Worm (Caenorhabditis elegans): ENCODE results near the gene ZC395.5.

The ZC395.5 gene

DNA sequence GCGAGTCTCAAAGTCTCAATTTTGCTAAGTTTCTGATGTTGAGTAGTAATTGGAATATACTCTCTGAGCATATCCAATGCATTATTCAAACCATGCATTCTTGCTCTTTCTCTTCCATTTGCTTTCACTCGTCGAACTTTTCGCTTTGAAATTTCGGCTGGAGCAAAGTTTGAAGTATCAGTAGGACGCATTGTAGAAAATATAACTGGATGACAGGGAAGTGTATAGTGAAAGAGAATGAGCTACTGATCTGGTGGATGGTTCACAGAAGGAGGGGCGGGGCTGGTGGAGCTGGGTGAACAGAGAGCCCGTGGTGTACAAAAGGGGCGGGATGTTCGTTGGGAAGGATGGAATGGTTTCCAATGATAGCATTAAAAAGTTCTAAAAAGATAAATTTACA, 25.8 kb upstream of the ZC395.5 start:
- TF ChIP-seq zip-8 (tag; optimal IDR thresholded peaks at IDR 0.05), result no peak
- TF ChIP-seq mab-5 (tag; optimal IDR thresholded peaks at IDR 0.05), result no peak
- no peak for TF ChIP-seq elt-3 (tag; optimal IDR thresholded peaks at IDR 0.05)
- no peak for TF ChIP-seq nhr-76 (tag; optimal IDR thresholded peaks at IDR 0.05)
- no peak for TF ChIP-seq lin-13 (tag; optimal IDR thresholded peaks at IDR 0.05)
- no peak for TF ChIP-seq nhr-2 (tag; optimal IDR thresholded peaks at IDR 0.05)
- TF ChIP-seq blmp-1 (tag; optimal IDR thresholded peaks at IDR 0.05), result no peak
- no peak for TF ChIP-seq lsy-2 (tag; optimal IDR thresholded peaks at IDR 0.05)
- no peak for TF ChIP-seq nhr-28 (tag; optimal IDR thresholded peaks at IDR 0.05)
- no peak for TF ChIP-seq lin-32 (GFP tag; optimal IDR thresholded peaks at IDR 0.05)
- no peak for TF ChIP-seq unc-62 (GFP tag; optimal IDR thresholded peaks at IDR 0.05)
- no peak for TF ChIP-seq snpc-4 (tag; optimal IDR thresholded peaks at IDR 0.05)
- TF ChIP-seq mls-2 (tag; optimal IDR thresholded peaks at IDR 0.05), result no peak
- TF ChIP-seq ztf-11 (tag; optimal IDR thresholded peaks at IDR 0.05), result no peak
- TF ChIP-seq unc-39 (tag; optimal IDR thresholded peaks at IDR 0.05), result no peak
- no peak for TF ChIP-seq ces-1 (GFP tag; optimal IDR thresholded peaks at IDR 0.05)
- TF ChIP-seq nhr-237 (tag; optimal IDR thresholded peaks at IDR 0.05), result no peak
- TF ChIP-seq cnd-1 (tag; optimal IDR thresholded peaks at IDR 0.05), result no peak
- TF ChIP-seq ceh-83 (GFP tag; optimal IDR thresholded peaks at IDR 0.05), result no peak

DNA sequence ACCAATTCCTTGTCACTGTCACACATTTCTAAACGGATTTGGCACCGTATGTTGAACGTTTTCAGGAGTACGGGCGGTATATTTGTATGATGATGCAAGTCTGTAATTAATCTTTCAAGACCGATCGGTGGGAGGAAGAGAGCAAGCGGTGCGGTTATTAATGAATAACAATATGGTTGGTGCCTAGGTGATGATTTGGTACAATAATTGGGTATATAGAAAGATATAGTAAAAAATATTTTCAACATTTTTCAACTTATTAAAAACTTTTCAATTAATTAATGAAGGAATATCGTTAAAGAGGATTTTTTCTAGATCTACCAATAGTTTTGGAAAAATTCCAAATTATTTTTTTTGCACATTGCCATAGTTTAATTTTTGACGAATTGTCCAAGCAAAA, 23.1 kb upstream of the ZC395.5 start, which contains the start of gene cnd-1:
Gene cnd-1, minus strand, starts transcription at position 101 of the 400 bp plus-strand sequence.
- peak; percentile 72 for TF ChIP-seq nhr-2 (tag; optimal IDR thresholded peaks at IDR 0.05)
- TF ChIP-seq ceh-43 (GFP tag; optimal IDR thresholded peaks at IDR 0.05), result no peak

DNA sequence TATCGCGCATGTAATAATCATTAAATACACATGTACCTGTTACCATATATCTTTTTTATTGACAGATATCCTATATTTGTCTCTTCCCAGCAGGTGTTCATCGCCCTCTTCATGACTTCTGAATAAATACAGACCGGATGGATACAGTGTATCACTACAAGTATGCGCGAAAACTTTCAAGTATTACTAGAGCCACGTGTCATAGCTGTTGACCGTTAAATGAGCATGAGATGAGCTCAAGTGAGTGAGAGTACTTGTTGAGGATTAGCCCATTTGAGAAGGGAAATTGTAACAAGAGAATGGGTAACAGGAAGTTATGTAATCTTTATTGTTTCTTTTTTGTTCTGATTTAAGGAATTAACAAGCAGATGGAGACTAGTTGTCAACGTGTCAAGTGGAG, 22.6 kb upstream of the ZC395.5 start:
- TF ChIP-seq nhr-2 (tag; optimal IDR thresholded peaks at IDR 0.05) (peak; percentile 92), nhr-237 (tag; optimal IDR thresholded peaks at IDR 0.05) (no peak)

DNA sequence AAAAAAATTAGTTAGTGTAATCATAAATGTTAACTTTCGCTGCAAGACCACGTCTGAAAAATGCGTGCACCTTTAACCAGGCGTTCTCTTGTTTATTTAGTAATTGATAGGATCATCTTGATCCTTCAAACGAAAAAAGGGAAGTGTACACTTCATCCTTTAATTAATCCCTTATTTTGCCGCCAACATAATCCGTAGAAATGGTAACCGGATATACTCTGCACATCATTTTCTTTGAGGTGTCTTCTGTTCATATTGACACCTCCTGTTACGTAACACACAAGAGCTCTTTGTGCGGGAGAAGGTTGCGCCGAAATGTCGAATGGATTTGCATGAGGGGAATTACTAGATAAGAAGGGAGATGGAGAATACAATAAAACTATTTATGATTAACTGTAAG, 18.9 kb upstream of the ZC395.5 start:
- no peak for TF ChIP-seq ztf-11 (tag; optimal IDR thresholded peaks at IDR 0.05)
- no peak for TF ChIP-seq hlh-1 (tag; optimal IDR thresholded peaks at IDR 0.05)
- peak; percentile 81 for TF ChIP-seq nhr-2 (tag; optimal IDR thresholded peaks at IDR 0.05)
- TF ChIP-seq snpc-4 (tag; optimal IDR thresholded peaks at IDR 0.05), result no peak
- TF ChIP-seq mab-5 (tag; optimal IDR thresholded peaks at IDR 0.05), result no peak
- no peak for TF ChIP-seq sptf-1 (tag; optimal IDR thresholded peaks at IDR 0.05)
- TF ChIP-seq zip-8 (tag; optimal IDR thresholded peaks at IDR 0.05), result peak; percentile 14
- no peak for TF ChIP-seq ceh-43 (GFP tag; optimal IDR thresholded peaks at IDR 0.05)

DNA sequence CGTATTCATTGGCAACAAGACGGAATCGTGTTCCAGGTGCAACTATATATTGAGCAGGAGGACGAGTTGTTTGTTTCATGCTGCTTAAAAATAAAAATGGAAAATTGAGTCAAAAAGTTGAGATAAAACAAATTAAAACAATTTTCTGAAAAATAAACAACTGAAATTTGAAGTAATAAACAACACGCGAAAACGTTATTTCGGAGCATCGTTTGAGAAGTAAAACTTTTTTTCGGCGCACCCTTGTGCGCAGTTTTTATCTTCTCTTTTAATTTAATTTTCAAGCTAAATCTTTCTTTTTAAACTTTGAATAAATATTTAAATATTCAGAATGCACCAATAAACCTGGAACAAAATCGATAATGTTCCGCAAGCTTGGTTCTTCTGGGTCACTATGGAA, 13.5 kb upstream of the ZC395.5 start, which contains the start of the genes sumv-1 and gop-1:
Gene sumv-1, minus strand, starts transcription at position 80 of the 400 bp plus-strand sequence.
Gene gop-1, plus strand, starts transcription at position 331 of the 400 bp plus-strand sequence.
- TF ChIP-seq elt-3 (tag; optimal IDR thresholded peaks at IDR 0.05) (no peak), ces-1 (GFP tag; optimal IDR thresholded peaks at IDR 0.05) (peak; percentile 36)

DNA sequence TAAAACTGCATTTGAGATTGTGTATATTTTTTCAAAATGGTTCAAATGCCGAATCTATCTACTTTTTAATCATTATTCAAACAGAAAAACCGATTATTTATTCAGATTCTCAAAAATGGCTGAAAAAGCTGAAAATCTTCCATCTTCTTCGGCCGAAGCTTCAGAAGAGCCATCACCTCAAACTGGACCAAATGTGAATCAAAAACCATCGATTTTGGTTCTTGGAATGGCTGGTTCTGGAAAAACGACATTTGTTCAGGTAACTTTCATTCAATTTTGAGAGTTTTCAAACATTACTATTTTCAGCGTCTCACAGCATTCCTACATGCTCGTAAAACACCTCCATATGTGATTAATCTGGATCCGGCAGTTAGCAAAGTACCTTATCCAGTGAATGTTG, 8.7 kb upstream of the ZC395.5 start, which contains the start of gene gop-2:
Gene gop-2, plus strand, starts transcription at position 106 of the 400 bp plus-strand sequence.
- TF ChIP-seq nhr-76 (tag; optimal IDR thresholded peaks at IDR 0.05) (no peak), ceh-43 (GFP tag; optimal IDR thresholded peaks at IDR 0.05) (no peak), bed-3 (GFP tag; optimal IDR thresholded peaks at IDR 0.05) (no peak), snpc-4 (tag; optimal IDR thresholded peaks at IDR 0.05) (no peak), ces-1 (GFP tag; optimal IDR thresholded peaks at IDR 0.05) (no peak), cnd-1 (tag; optimal IDR thresholded peaks at IDR 0.05) (no peak), unc-120 (tag; optimal IDR thresholded peaks at IDR 0.05; ENCODE audit: poor library complexity, severe bottlenecking) (no peak), ceh-83 (GFP tag; optimal IDR thresholded peaks at IDR 0.05) (no peak), lin-13 (tag; optimal IDR thresholded peaks at IDR 0.05) (no peak), nhr-28 (tag; optimal IDR thresholded peaks at IDR 0.05) (no peak), elt-3 (tag; optimal IDR thresholded peaks at IDR 0.05) (no peak), hlh-1 (tag; optimal IDR thresholded peaks at IDR 0.05) (no peak), nhr-2 (tag; optimal IDR thresholded peaks at IDR 0.05) (no peak), lsy-2 (tag; optimal IDR thresholded peaks at IDR 0.05) (no peak), mab-5 (tag; optimal IDR thresholded peaks at IDR 0.05) (no peak), mep-1 (tag; optimal IDR thresholded peaks at IDR 0.05) (no peak), zip-8 (tag; optimal IDR thresholded peaks at IDR 0.05) (no peak)

DNA sequence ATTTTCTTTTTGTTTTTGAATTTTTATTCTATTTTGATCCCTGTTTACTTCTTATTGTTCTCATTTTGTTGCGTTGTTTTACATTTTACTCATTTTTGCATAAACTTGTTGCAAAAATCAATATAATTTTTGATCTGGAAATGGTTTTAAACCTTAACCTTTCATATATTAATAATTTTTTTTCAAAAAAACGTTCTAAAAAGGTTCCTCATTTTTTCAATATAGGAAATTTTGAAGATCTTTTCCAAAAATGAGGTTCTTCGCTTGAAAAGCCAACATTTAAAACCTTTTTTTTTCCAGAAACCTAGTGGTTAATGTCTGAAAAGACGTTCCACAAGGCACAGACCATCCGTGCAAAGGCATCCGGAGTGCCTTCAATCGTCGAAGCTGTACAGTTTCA, 7.3 kb upstream of the ZC395.5 start, which contains the start of gene gop-3:
Gene gop-3, plus strand, starts transcription at position 301 of the 400 bp plus-strand sequence.
- no peak for TF ChIP-seq elt-3 (tag; optimal IDR thresholded peaks at IDR 0.05)
- TF ChIP-seq ceh-43 (GFP tag; optimal IDR thresholded peaks at IDR 0.05), result no peak
- no peak for TF ChIP-seq unc-39 (tag; optimal IDR thresholded peaks at IDR 0.05)
- no peak for TF ChIP-seq ces-1 (GFP tag; optimal IDR thresholded peaks at IDR 0.05)
- no peak for TF ChIP-seq cnd-1 (tag; optimal IDR thresholded peaks at IDR 0.05)
- no peak for TF ChIP-seq lsy-2 (tag; optimal IDR thresholded peaks at IDR 0.05)
- no peak for TF ChIP-seq ceh-39 (tag; optimal IDR thresholded peaks at IDR 0.05)
- TF ChIP-seq sem-2 (GFP tag; optimal IDR thresholded peaks at IDR 0.05), result no peak
- TF ChIP-seq flh-1 (GFP tag; optimal IDR thresholded peaks at IDR 0.05), result no peak
- TF ChIP-seq ham-2 (GFP tag; optimal IDR thresholded peaks at IDR 0.05), result no peak
- no peak for TF ChIP-seq hlh-1 (tag; optimal IDR thresholded peaks at IDR 0.05)
- no peak for TF ChIP-seq nhr-12 (tag; optimal IDR thresholded peaks at IDR 0.05)
- TF ChIP-seq mls-2 (tag; optimal IDR thresholded peaks at IDR 0.05), result no peak
- no peak for TF ChIP-seq M03D4.4 (tag; optimal IDR thresholded peaks at IDR 0.05)
- TF ChIP-seq nhr-28 (tag; optimal IDR thresholded peaks at IDR 0.05), result no peak
- TF ChIP-seq mep-1 (tag; optimal IDR thresholded peaks at IDR 0.05), result no peak
- no peak for TF ChIP-seq lin-32 (GFP tag; optimal IDR thresholded peaks at IDR 0.05)
